Fruit fly (Drosophila melanogaster) whole organism, embryonic: ENCODE results near the gene CG14694.

Source experiments
- B-H1 ChIP-seq: fragments of 200-800 bp; sonication (Bioruptor generic); IDR thresholded peaks from 3 replicates; pipeline ENCODE4 v1.3.6; 2022; ENCODE audit warnings: missing biosample characterization, missing genetic modification characterization
- C15 ChIP-seq: fragments of 200-800 bp; sonication (Bioruptor generic); IDR thresholded peaks from 3 replicates; pipeline ENCODE4 v1.3.6; 2022; ENCODE audit warnings: missing biosample characterization, missing genetic modification characterization
- CG10147 ChIP-seq: fragments of 200-800 bp; sonication (Bioruptor generic); optimal IDR thresholded peaks from 2 replicates; lab custom pipeline; 2019; ENCODE audit warnings: missing biosample characterization, mild to moderate bottlenecking, missing genetic modification characterization, moderate library complexity
- CG11085 ChIP-seq: fragments of 200-800 bp; sonication (Bioruptor generic); IDR thresholded peaks from 2 replicates; pipeline ENCODE4 v1.3.6; 2022; ENCODE audit warnings: missing biosample characterization, missing genetic modification characterization
- CG11398 ChIP-seq: fragments of 200-800 bp; sonication (Bioruptor generic); optimal IDR thresholded peaks from 2 replicates; lab custom pipeline; 2016; ENCODE audit warnings: missing biosample characterization, missing genetic modification characterization
- CG11456 ChIP-seq: fragments of 200-800 bp; sonication (Bioruptor generic); IDR thresholded peaks from 3 replicates; pipeline ENCODE4 v1.3.6; 2022; ENCODE audit warnings: missing biosample characterization, missing genetic modification characterization
- CG11723 ChIP-seq: fragments of 200-800 bp; sonication (Bioruptor generic); optimal IDR thresholded peaks from 2 replicates; lab custom pipeline; 2017; ENCODE audit warnings: missing biosample characterization, mild to moderate bottlenecking, missing genetic modification characterization
- CG15479 ChIP-seq: fragments of 200-800 bp; sonication (Bioruptor generic); optimal IDR thresholded peaks from 3 replicates; lab custom pipeline; 2019; ENCODE audit warnings: missing biosample characterization, mild to moderate bottlenecking, missing genetic modification characterization, moderate library complexity
- CG16815 ChIP-seq: fragments of 200-800 bp; sonication (Bioruptor generic); optimal IDR thresholded peaks from 3 replicates; lab custom pipeline; 2017; ENCODE audit warnings: missing biosample characterization, mild to moderate bottlenecking, missing genetic modification characterization
- CG1832 ChIP-seq: fragments of 200-800 bp; sonication (Bioruptor generic); optimal IDR thresholded peaks from 2 replicates; lab custom pipeline; 2017; ENCODE audit warnings: missing biosample characterization, mild to moderate bottlenecking, missing genetic modification characterization, inconsistent platforms
- CG2116 ChIP-seq: fragments of 200-800 bp; sonication (Bioruptor generic); optimal IDR thresholded peaks from 3 replicates; lab custom pipeline; 2018; ENCODE audit warnings: missing biosample characterization, mild to moderate bottlenecking, missing genetic modification characterization
- CG2889 ChIP-seq: fragments of 200-800 bp; sonication (Bioruptor generic); IDR thresholded peaks from 3 replicates; pipeline ENCODE4 v1.3.6; 2022; ENCODE audit warnings: missing biosample characterization, missing genetic modification characterization
- CG33557 ChIP-seq: fragments of 200-800 bp; sonication (Bioruptor generic); optimal IDR thresholded peaks from 2 replicates; lab custom pipeline; 2019; ENCODE audit warnings: missing biosample characterization, mild to moderate bottlenecking, missing genetic modification characterization, moderate library complexity
- CG3726 ChIP-seq: fragments of 200-800 bp; sonication (Bioruptor generic); IDR thresholded peaks from 3 replicates; pipeline ENCODE4, ENCODE4 v1.3.6; 2022; ENCODE audit warnings: missing biosample characterization, missing genetic modification characterization
- CG43689 ChIP-seq: fragments of 200-800 bp; sonication (Bioruptor generic); IDR thresholded peaks from 2 replicates; pipeline ENCODE4 v1.3.6; 2022; ENCODE audit warnings: missing biosample characterization, missing genetic modification characterization
- CG4404 ChIP-seq: fragments of 200-800 bp; sonication (Bioruptor generic); IDR thresholded peaks from 2 replicates; pipeline ENCODE4 v1.3.6; 2022; ENCODE audit warnings: missing biosample characterization, missing genetic modification characterization
- CG4820 ChIP-seq: fragments of 200-800 bp; sonication (Bioruptor generic); optimal IDR thresholded peaks from 3 replicates; lab custom pipeline; 2016; ENCODE audit warnings: missing biosample characterization, missing genetic modification characterization
- CG5953 ChIP-seq: fragments of 200-800 bp; sonication (Bioruptor generic); IDR thresholded peaks from 2 replicates; pipeline ENCODE4 v1.3.6; 2022; ENCODE audit warnings: missing biosample characterization, missing genetic modification characterization
- CG6765 ChIP-seq: fragments of 200-800 bp; sonication (Bioruptor generic); optimal IDR thresholded peaks from 3 replicates; lab custom pipeline; 2017; ENCODE audit warnings: missing biosample characterization, mild to moderate bottlenecking, missing genetic modification characterization
- CG7745 ChIP-seq: fragments of 200-800 bp; sonication (Bioruptor generic); optimal IDR thresholded peaks from 2 replicates; lab custom pipeline; 2018; ENCODE audit warnings: missing biosample characterization, mild to moderate bottlenecking, missing genetic modification characterization, moderate library complexity
- Camta ChIP-seq: fragments of 200-800 bp; sonication (Bioruptor generic); optimal IDR thresholded peaks from 2 replicates; lab custom pipeline; 2016; ENCODE audit warnings: missing biosample characterization, missing genetic modification characterization
- CrebB ChIP-seq: fragments of 200-800 bp; sonication (Bioruptor generic); optimal IDR thresholded peaks from 3 replicates; lab custom pipeline; 2018; ENCODE audit warnings: missing biosample characterization, mild to moderate bottlenecking, missing genetic modification characterization
- Dfd ChIP-seq, 2 experiments: fragments of >200 bp; optimal IDR thresholded peaks; 2 replicates each; lab custom pipeline; 2017; ENCODE audit warnings: missing biosample characterization in 2 of 2, missing genetic modification characterization in 2 of 2
- Elba2 ChIP-seq: fragments of 200-800 bp; sonication (Bioruptor generic); optimal IDR thresholded peaks from 3 replicates; lab custom pipeline; 2016; ENCODE audit warnings: missing biosample characterization, missing genetic modification characterization
- Poxn ChIP-seq: fragments of 200-800 bp; sonication (Bioruptor generic); IDR thresholded peaks from 2 replicates; pipeline ENCODE4 v1.3.6; 2022; ENCODE audit warnings: missing biosample characterization, missing genetic modification characterization
- Ravus ChIP-seq: fragments of 200-800 bp; sonication (Bioruptor generic); IDR thresholded peaks from 2 replicates; pipeline ENCODE4 v1.3.6; 2022; ENCODE audit warnings: missing biosample characterization, missing genetic modification characterization
- Sox102F ChIP-seq: fragments of 200-800 bp; sonication (Bioruptor generic); optimal IDR thresholded peaks from 2 replicates; lab custom pipeline; 2018; ENCODE audit warnings: missing biosample characterization, mild to moderate bottlenecking, missing genetic modification characterization, moderate library complexity
- Tbp ChIP-seq: fragments of >200 bp; optimal IDR thresholded peaks from 2 replicates; lab custom pipeline; 2018; ENCODE audit warnings: missing biosample characterization, missing genetic modification characterization
- bbx ChIP-seq: fragments of 200-800 bp; sonication (Bioruptor generic); IDR thresholded peaks from 2 replicates; pipeline ENCODE4 v1.3.6; 2022; ENCODE audit warnings: missing biosample characterization, missing genetic modification characterization; ENCODE audit not compliant: partially characterized antibody
- bowl ChIP-seq: fragments of 200-800 bp; sonication (Bioruptor generic); IDR thresholded peaks from 2 replicates; pipeline ENCODE4 v1.3.6; 2022; ENCODE audit warnings: missing biosample characterization, missing genetic modification characterization
- cg ChIP-seq: fragments of 200-800 bp; sonication (Bioruptor generic); optimal IDR thresholded peaks from 3 replicates; lab custom pipeline; 2019; ENCODE audit warnings: missing biosample characterization, mild to moderate bottlenecking, missing genetic modification characterization, moderate library complexity
- dm ChIP-seq: fragments of 200-800 bp; sonication (Bioruptor generic); optimal IDR thresholded peaks from 3 replicates; lab custom pipeline; 2016; ENCODE audit warnings: missing biosample characterization, missing genetic modification characterization
- dmrt11E ChIP-seq: fragments of 200-800 bp; sonication (Bioruptor generic); optimal IDR thresholded peaks from 3 replicates; lab custom pipeline; 2018; ENCODE audit warnings: missing biosample characterization, mild to moderate bottlenecking, missing genetic modification characterization, moderate library complexity
- eyg ChIP-seq: fragments of 200-800 bp; sonication (Bioruptor generic); optimal IDR thresholded peaks from 3 replicates; lab custom pipeline; 2016; ENCODE audit warnings: missing biosample characterization, missing genetic modification characterization
- fd64A ChIP-seq: fragments of 200-800 bp; sonication (Bioruptor generic); optimal IDR thresholded peaks from 3 replicates; lab custom pipeline; 2018; ENCODE audit warnings: missing biosample characterization, mild to moderate bottlenecking, missing genetic modification characterization
- ind ChIP-seq: fragments of 200-800 bp; sonication (Bioruptor generic); optimal IDR thresholded peaks from 3 replicates; lab custom pipeline; 2016; ENCODE audit warnings: missing biosample characterization, missing genetic modification characterization
- insv ChIP-seq, 2 experiments: fragments of 200-800 bp; sonication (Bioruptor generic); optimal IDR thresholded peaks; 3 replicates each; lab custom pipeline; 2016 to 2018; ENCODE audit warnings: missing biosample characterization in 2 of 2, missing genetic modification characterization in 2 of 2
- lmd ChIP-seq: fragments of 200-800 bp; sonication (Bioruptor generic); IDR thresholded peaks from 2 replicates; pipeline ENCODE4 v1.3.6; 2022; ENCODE audit warnings: missing biosample characterization, missing genetic modification characterization
- lov ChIP-seq, 2 experiments: fragments of 200-800 bp in 1 of 2; fragments of >200 bp in 1 of 2; sonication (Bioruptor generic) in 1 of 2; IDR thresholded peaks in 1 of 2; optimal IDR thresholded peaks in 1 of 2; 2 replicates in 1 of 2; 3 replicates in 1 of 2; pipeline versions ENCODE4 v1.3.6 to Lab custom; 2017 to 2022; ENCODE audit warnings: missing biosample characterization in 1 of 2, missing genetic modification characterization in 1 of 2
- mirr ChIP-seq: fragments of 200-800 bp; sonication (Bioruptor generic); optimal IDR thresholded peaks from 3 replicates; lab custom pipeline; 2018; ENCODE audit warnings: missing biosample characterization, mild to moderate bottlenecking, missing genetic modification characterization
- odd ChIP-seq: fragments of 200-800 bp; sonication (Bioruptor generic); optimal IDR thresholded peaks from 2 replicates; lab custom pipeline; 2017; ENCODE audit warnings: missing biosample characterization, mild to moderate bottlenecking, missing genetic modification characterization
- pnt ChIP-seq: fragments of 200-800 bp; sonication (Bioruptor generic); optimal IDR thresholded peaks from 3 replicates; lab custom pipeline; 2016; ENCODE audit warnings: missing biosample characterization, missing genetic modification characterization
- pros ChIP-seq: fragments of 200-800 bp; sonication (Bioruptor generic); optimal IDR thresholded peaks from 3 replicates; lab custom pipeline; 2019; ENCODE audit warnings: missing biosample characterization, mild to moderate bottlenecking, missing genetic modification characterization, moderate library complexity
- pum ChIP-seq: fragments of 200-800 bp; sonication (Bioruptor generic); optimal IDR thresholded peaks from 2 replicates; lab custom pipeline; 2016; ENCODE audit warnings: missing biosample characterization, missing genetic modification characterization
- sens ChIP-seq: fragments of 200-800 bp; sonication (Bioruptor generic); peaks from one replicate; lab custom pipeline; 2016; ENCODE audit warnings: missing biosample characterization, missing genetic modification characterization
- stc ChIP-seq: fragments of 200-800 bp; sonication (Bioruptor generic); IDR thresholded peaks from 2 replicates; pipeline ENCODE4 v1.3.6; 2022; ENCODE audit warnings: missing biosample characterization, missing genetic modification characterization
- stwl ChIP-seq: fragments of 200-800 bp; sonication (Bioruptor generic); optimal IDR thresholded peaks from 3 replicates; lab custom pipeline; 2018; ENCODE audit warnings: missing biosample characterization, mild to moderate bottlenecking, missing genetic modification characterization, moderate library complexity
- unpg ChIP-seq: fragments of 200-800 bp; sonication (Bioruptor generic); optimal IDR thresholded peaks from 3 replicates; lab custom pipeline; 2018; ENCODE audit warnings: missing biosample characterization, mild to moderate bottlenecking, missing genetic modification characterization, moderate library complexity
- yki ChIP-seq: fragments of >200 bp; optimal IDR thresholded peaks from 3 replicates; lab custom pipeline; 2018

CG14694 gene

DNA sequence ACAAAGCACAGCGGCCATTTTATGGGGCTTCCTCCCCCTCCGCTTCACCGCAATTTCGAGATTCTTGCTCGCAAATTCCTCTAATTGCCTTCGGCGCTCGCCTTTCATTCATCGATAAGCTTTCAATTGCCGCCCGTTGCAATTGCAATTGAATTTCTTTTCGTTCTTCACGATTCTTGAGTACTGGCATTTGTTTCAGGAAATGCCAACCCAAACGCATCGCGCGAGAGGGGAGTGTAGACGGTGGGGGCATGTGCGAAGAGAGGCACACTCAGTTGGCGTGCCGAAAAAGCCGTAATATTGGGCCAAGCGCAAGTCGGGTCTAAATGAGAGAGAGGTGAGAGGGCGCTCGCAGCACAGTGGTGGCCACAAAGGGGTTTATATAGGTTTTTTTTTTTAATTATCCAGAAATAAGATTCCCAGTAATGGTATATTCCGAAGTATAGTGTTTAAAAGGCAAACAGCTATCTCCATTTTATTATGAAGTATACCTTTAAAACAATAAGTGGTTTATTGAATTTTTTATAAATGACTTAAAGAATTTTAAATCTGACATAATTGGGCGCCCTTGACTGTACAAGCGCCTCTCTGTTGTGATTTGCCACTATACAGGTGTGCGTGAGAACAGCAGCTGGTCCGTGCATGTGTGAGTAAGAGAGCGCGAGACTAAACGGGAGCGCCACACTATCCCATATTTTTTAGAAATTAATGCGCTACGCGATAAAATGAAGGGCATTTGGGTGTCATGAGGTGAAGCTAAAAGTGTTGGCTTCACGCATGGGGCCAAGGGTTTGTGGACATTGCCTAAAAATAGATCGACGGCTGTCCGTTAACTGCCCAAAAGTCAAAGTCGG lies 27.1 kb upstream of the CG14694 start (continued):
- TF ChIP-seq ind (GFP tag; lab: Kevin White, UChicago), result peak; percentile 77
- no peak for TF ChIP-seq stwl (tag; lab: Kevin White, UChicago)
- peak; percentile 73 for TF ChIP-seq CG4404 (GFP tag; lab: Robert Waterston, UW)
- TF ChIP-seq CG11456 (GFP tag; lab: Robert Waterston, UW), result peak; percentile 84
- peak; percentile 79; the same call in 1 of the 2 replicates for TF ChIP-seq CG11085 (GFP tag; lab: Robert Waterston, UW)
- TF ChIP-seq sens, result peak; percentile 98
- TF ChIP-seq CG2116 (GFP tag; lab: Kevin White, UChicago), result peak; percentile 47
- TF ChIP-seq B-H1 (GFP tag; lab: Robert Waterston, UW), result peak; percentile 84
- TF ChIP-seq lmd (GFP tag; lab: Robert Waterston, UW), result peak; percentile 91
- TF ChIP-seq CG4820, result peak; percentile 79
- TF ChIP-seq CG16815, result peak; percentile 85
- no peak for TF ChIP-seq Tbp
- peak; percentile 81 for TF ChIP-seq CrebB (tag; lab: Kevin White, UChicago)
- peak; percentile 66; the same call in 2 of the 3 replicates for TF ChIP-seq CG3726 (GFP tag; lab: Robert Waterston, UW)
- peak; percentile 64 for TF ChIP-seq Poxn (GFP tag; lab: Robert Waterston, UW)
- no peak for TF ChIP-seq Elba2 (GFP tag; lab: Kevin White, UChicago)
- TF ChIP-seq CG6765 (GFP tag; lab: Kevin White, UChicago), result peak; percentile 85
- TF ChIP-seq eyg (GFP tag; lab: Kevin White, UChicago), result peak; percentile 79
- no peak for TF ChIP-seq lov (optimal IDR thresholded peaks at IDR 0.05; lab: Kevin White, UChicago)
- peak; percentile 67; the same call in 1 of the 3 replicates for TF ChIP-seq lov (GFP tag; IDR thresholded peaks at IDR 0.05; lab: Robert Waterston, UW)
- TF ChIP-seq dm (GFP tag; lab: Kevin White, UChicago), result peak; percentile 60
- TF ChIP-seq Camta (GFP tag; lab: Kevin White, UChicago), result peak; percentile 86
- peak; percentile 84 for TF ChIP-seq CG33557
- peak; percentile 58 for TF ChIP-seq Ravus
- peak; percentile 78 for TF ChIP-seq dmrt11E (tag; lab: Kevin White, UChicago)
- TF ChIP-seq mirr (GFP tag; lab: Kevin White, UChicago), result peak; percentile 58
- TF ChIP-seq CG7745 (tag; lab: Kevin White, UChicago), result no peak
- peak; percentile 55 for TF ChIP-seq yki (lab: Kevin White, UChicago)
- peak in 1 of 2 experiments; percentile 71 for TF ChIP-seq insv (GFP tag; optimal IDR thresholded peaks at IDR 0.05; lab: Kevin White, UChicago)
- TF ChIP-seq CG43689 (GFP tag; lab: Robert Waterston, UW), result peak; percentile 69
- TF ChIP-seq CG5953, result peak; percentile 9
- TF ChIP-seq cg (GFP tag; lab: Kevin White, UChicago), result peak; percentile 93
- peak; percentile 82 for TF ChIP-seq pum (GFP tag; lab: Kevin White, UChicago)
- no peak for TF ChIP-seq fd64A (GFP tag; lab: Kevin White, UChicago)
- TF ChIP-seq pros (GFP tag; lab: Kevin White, UChicago), result peak; percentile 23
- peak; percentile 94 for TF ChIP-seq unpg (GFP tag; lab: Kevin White, UChicago)
- TF ChIP-seq odd (GFP tag; lab: Kevin White, UChicago), result peak; percentile 94
- TF ChIP-seq bowl (GFP tag; lab: Robert Waterston, UW), result peak; percentile 85
- TF ChIP-seq CG10147 (GFP tag; lab: Kevin White, UChicago), result peak; percentile 84
- TF ChIP-seq stc (GFP tag; lab: Robert Waterston, UW), result peak; percentile 90
- TF ChIP-seq CG15479 (GFP tag; lab: Kevin White, UChicago), result no peak
- TF ChIP-seq CG1832 (GFP tag; lab: Kevin White, UChicago), result no peak
- peak; percentile 78 for TF ChIP-seq CG11398 (GFP tag; lab: Kevin White, UChicago)
- no peak for TF ChIP-seq bbx (GFP tag; lab: Robert Waterston, UW)
- peak; percentile 89 for TF ChIP-seq Sox102F (GFP tag; lab: Kevin White, UChicago)
- TF ChIP-seq Dfd (GFP tag; optimal IDR thresholded peaks at IDR 0.05; lab: Kevin White, UChicago), result no peak
- peak; percentile 66 for TF ChIP-seq pnt (GFP tag; lab: Kevin White, UChicago)
- peak; percentile 72 for TF ChIP-seq CG2889 (GFP tag; lab: Robert Waterston, UW)
- peak; percentile 34; the same call in 1 of the 3 replicates for TF ChIP-seq C15 (GFP tag; lab: Robert Waterston, UW)
- peak; percentile 86 for TF ChIP-seq CG11723
